Worm (Caenorhabditis elegans) whole organism, late embryonic: Measurements from ENCODE around the gene cpt-3.

Source experiments
- F13H6.1 ChIP-seq: sonication (generic microtip); optimal IDR thresholded peaks from 2 replicates; lab custom pipeline; 2016; ENCODE audit warnings: missing genetic modification characterization, missing compliant biosample characterization
- K09A11.1 ChIP-seq: sonication (generic microtip); optimal IDR thresholded peaks from 2 replicates; lab custom pipeline; 2017; ENCODE audit warnings: antibody characterized with exemption, mild to moderate bottlenecking, missing genetic modification characterization, missing compliant biosample characterization; ENCODE audit not compliant: insufficient read depth
- Y22D7AL.16 ChIP-seq: sonication (generic microtip); optimal IDR thresholded peaks from 2 replicates; lab custom pipeline; 2016; ENCODE audit warnings: missing genetic modification characterization, missing compliant biosample characterization
- ahr-1 ChIP-seq: sonication (generic microtip); optimal IDR thresholded peaks from 2 replicates; lab custom pipeline; 2016; ENCODE audit warnings: missing genetic modification characterization, missing compliant biosample characterization
- ama-1 ChIP-seq: fragments of 150-350 bp; optimal IDR thresholded peaks from 2 replicates; lab custom pipeline; 2014
- ceh-18 ChIP-seq: sonication (generic microtip); optimal IDR thresholded peaks from 2 replicates; lab custom pipeline; 2016; ENCODE audit warnings: missing genetic modification characterization, missing compliant biosample characterization
- ceh-19 ChIP-seq: fragments of 200-800 bp; sonication (Bioruptor generic); optimal IDR thresholded peaks from 2 replicates; lab custom pipeline; 2018; ENCODE audit warnings: mild to moderate bottlenecking, missing genetic modification characterization, missing compliant biosample characterization
- ceh-22 ChIP-seq: sonication (generic microtip); optimal IDR thresholded peaks from 2 replicates; lab custom pipeline; 2017; ENCODE audit warnings: missing biosample characterization, missing genetic modification characterization
- ceh-31 ChIP-seq: sonication (generic microtip); optimal IDR thresholded peaks from 2 replicates; lab custom pipeline; 2016; ENCODE audit warnings: missing genetic modification characterization, missing compliant biosample characterization
- ceh-34 ChIP-seq: sonication (generic microtip); optimal IDR thresholded peaks from 2 replicates; lab custom pipeline; 2016; ENCODE audit warnings: mild to moderate bottlenecking, missing genetic modification characterization, missing compliant biosample characterization
- ceh-45 ChIP-seq: fragments of 200-800 bp; sonication (Bioruptor generic); IDR thresholded peaks from 2 replicates; pipeline ENCODE4 v1.3.6; 2022; ENCODE audit warnings: missing genetic modification reagents, missing genetic modification characterization, missing compliant biosample characterization
- che-1 ChIP-seq: sonication (generic microtip); optimal IDR thresholded peaks from 2 replicates; lab custom pipeline; 2016; ENCODE audit warnings: mild to moderate bottlenecking, missing genetic modification characterization, missing compliant biosample characterization
- dve-1 ChIP-seq: sonication (generic microtip); optimal IDR thresholded peaks from 2 replicates; lab custom pipeline; 2017; ENCODE audit warnings: antibody characterized with exemption, mild to moderate bottlenecking, missing genetic modification characterization, missing compliant biosample characterization
- elt-2 ChIP-seq: sonication (generic microtip); optimal IDR thresholded peaks from 2 replicates; lab custom pipeline; 2016; ENCODE audit warnings: missing genetic modification reagents, missing genetic modification characterization, missing compliant biosample characterization
- ets-4 ChIP-seq: sonication (generic microtip); optimal IDR thresholded peaks from 2 replicates; lab custom pipeline; 2016; ENCODE audit warnings: missing genetic modification characterization, missing compliant biosample characterization
- fax-1 ChIP-seq: sonication (generic microtip); optimal IDR thresholded peaks from 2 replicates; lab custom pipeline; 2016; ENCODE audit warnings: missing genotype, missing genetic modification characterization, missing compliant biosample characterization
- fkh-10 ChIP-seq: fragments of 150-350 bp; optimal IDR thresholded peaks from 2 replicates; lab custom pipeline; 2014; ENCODE audit warnings: missing biosample characterization, missing genetic modification reagents, missing genetic modification characterization
- fkh-6 ChIP-seq: sonication (generic microtip); optimal IDR thresholded peaks from 2 replicates; lab custom pipeline; 2016; ENCODE audit warnings: missing genetic modification characterization, missing compliant biosample characterization
- hlh-30 ChIP-seq: sonication (generic microtip); optimal IDR thresholded peaks from 2 replicates; lab custom pipeline; 2017; ENCODE audit warnings: antibody characterized with exemption, missing genetic modification characterization, missing compliant biosample characterization; ENCODE audit not compliant: insufficient read depth
- lim-6 ChIP-seq: sonication (generic microtip); optimal IDR thresholded peaks from 2 replicates; lab custom pipeline; 2016; ENCODE audit warnings: missing genetic modification characterization, missing compliant biosample characterization
- lin-11 ChIP-seq: fragments of 200-800 bp; sonication (Bioruptor generic); optimal IDR thresholded peaks from 2 replicates; lab custom pipeline; 2018; ENCODE audit warnings: mild to moderate bottlenecking, missing genetic modification characterization, missing compliant biosample characterization
- madf-2 ChIP-seq: sonication (generic microtip); optimal IDR thresholded peaks from 2 replicates; lab custom pipeline; 2017; ENCODE audit warnings: missing genetic modification characterization, missing compliant biosample characterization
- mec-3 ChIP-seq: sonication (generic microtip); optimal IDR thresholded peaks from 2 replicates; lab custom pipeline; 2016; ENCODE audit warnings: borderline replicate concordance, missing genetic modification characterization, missing compliant biosample characterization
- nfya-1 ChIP-seq: sonication (generic microtip); optimal IDR thresholded peaks from 2 replicates; lab custom pipeline; 2017; ENCODE audit warnings: missing genetic modification characterization, mild to moderate bottlenecking, missing compliant biosample characterization, antibody characterized with exemption, moderate library complexity
- npax-4 ChIP-seq: sonication (generic microtip); optimal IDR thresholded peaks from 2 replicates; lab custom pipeline; 2016; ENCODE audit warnings: missing genetic modification characterization, missing compliant biosample characterization
- pag-3 ChIP-seq: sonication (generic microtip); optimal IDR thresholded peaks from 2 replicates; lab custom pipeline; 2016; ENCODE audit warnings: missing compliant biosample characterization, missing genetic modification characterization, borderline replicate concordance
- pat-9 ChIP-seq: fragments of 200-800 bp; sonication (Bioruptor generic); optimal IDR thresholded peaks from 2 replicates; lab custom pipeline; 2018; ENCODE audit warnings: mild to moderate bottlenecking, missing genetic modification characterization, moderate library complexity, missing compliant biosample characterization
- pax-1 ChIP-seq: fragments of 150-350 bp; optimal IDR thresholded peaks from 2 replicates; lab custom pipeline; 2014; ENCODE audit warnings: missing biosample characterization, missing genetic modification characterization
- pha-4 ChIP-seq: fragments of 150-350 bp; optimal IDR thresholded peaks from 2 replicates; lab custom pipeline; 2018; ENCODE audit warnings: missing biosample characterization, missing genetic modification reagents, missing genetic modification characterization
- pqm-1 ChIP-seq: sonication (generic microtip); optimal IDR thresholded peaks from 2 replicates; lab custom pipeline; 2016; ENCODE audit warnings: missing genetic modification characterization, missing compliant biosample characterization
- pros-1 ChIP-seq: fragments of 150-350 bp; optimal IDR thresholded peaks from 2 replicates; lab custom pipeline; 2014; ENCODE audit warnings: missing biosample characterization, missing genetic modification reagents, missing genetic modification characterization
- ref-2 ChIP-seq: sonication (generic microtip); optimal IDR thresholded peaks from 2 replicates; lab custom pipeline; 2016; ENCODE audit warnings: missing genetic modification characterization, missing compliant biosample characterization
- sdc-2 ChIP-seq: sonication (generic microtip); optimal IDR thresholded peaks from 2 replicates; lab custom pipeline; 2016; ENCODE audit warnings: missing genotype, missing genetic modification characterization, missing compliant biosample characterization
- sox-2 ChIP-seq: fragments of 200-800 bp; sonication (Bioruptor generic); IDR thresholded peaks from 2 replicates; pipeline ENCODE4 v1.3.6; 2022; ENCODE audit warnings: missing genetic modification reagents, missing genetic modification characterization, missing compliant biosample characterization
- sox-4 ChIP-seq: sonication (generic microtip); optimal IDR thresholded peaks from 2 replicates; lab custom pipeline; 2017; ENCODE audit warnings: mild to moderate bottlenecking, missing genetic modification characterization, inconsistent platforms, missing compliant biosample characterization
- tbx-7 ChIP-seq: sonication (generic microtip); optimal IDR thresholded peaks from 2 replicates; lab custom pipeline; 2016; ENCODE audit warnings: missing genotype, missing genetic modification characterization, missing compliant biosample characterization
- unc-42 ChIP-seq: sonication (generic microtip); optimal IDR thresholded peaks from 2 replicates; lab custom pipeline; 2016; ENCODE audit warnings: missing genotype, missing genetic modification characterization, missing compliant biosample characterization
- unc-55 ChIP-seq: sonication (generic microtip); optimal IDR thresholded peaks from 2 replicates; lab custom pipeline; 2017; ENCODE audit warnings: missing biosample characterization, missing genetic modification reagents, missing genetic modification characterization
- ztf-16 ChIP-seq: sonication (generic microtip); optimal IDR thresholded peaks from 2 replicates; lab custom pipeline; 2017; ENCODE audit warnings: missing genetic modification characterization, missing compliant biosample characterization

Gene cpt-3

ce11 chrIII:2129377-2129776 lies 46.8 kb downstream of the cpt-3 start:
- no peak for TF ChIP-seq unc-42 (tag; lab: Kevin White, UChicago)
- TF ChIP-seq ets-4 = no peak
- TF ChIP-seq ref-2 = no peak
- TF ChIP-seq ahr-1 = no peak
- no peak for TF ChIP-seq lim-6
- TF ChIP-seq K09A11.1 (tag; lab: Kevin White, UChicago) = no peak
- no peak for TF ChIP-seq pros-1 (tag; lab: Kevin White, UChicago)
- no peak for TF ChIP-seq pqm-1
- TF ChIP-seq ceh-34 (tag; lab: Kevin White, UChicago) = no peak
- no peak for TF ChIP-seq mec-3 (tag; lab: Kevin White, UChicago)
- no peak for TF ChIP-seq ceh-22
- TF ChIP-seq npax-4 (tag; lab: Kevin White, UChicago) = no peak
- no peak for TF ChIP-seq fax-1 (tag; lab: Kevin White, UChicago)
- no peak for TF ChIP-seq che-1 (tag; lab: Kevin White, UChicago)
- no peak for TF ChIP-seq dve-1 (tag; lab: Kevin White, UChicago)
- no peak for TF ChIP-seq ceh-31 (tag; lab: Kevin White, UChicago)
- TF ChIP-seq, all 69 proteins: peak for 0

- peak; percentile 4 for TF ChIP-seq nfya-1 (tag; lab: Kevin White, UChicago)
- TF ChIP-seq elt-2 (tag; lab: Kevin White, UChicago) = no peak
- TF ChIP-seq hlh-30 = peak; percentile 5
- TF ChIP-seq pros-1 (tag; lab: Kevin White, UChicago) = no peak
- TF ChIP-seq ceh-18 (tag; lab: Kevin White, UChicago) = no peak
- no peak for TF ChIP-seq lin-11 (tag; lab: Kevin White, UChicago)
- TF ChIP-seq ceh-31 (tag; lab: Kevin White, UChicago) = peak; percentile 20
- no peak for TF ChIP-seq F13H6.1 (tag; lab: Kevin White, UChicago)
- TF ChIP-seq unc-42 (tag; lab: Kevin White, UChicago) = peak; percentile 15
- no peak for TF ChIP-seq ceh-19 (GFP tag; lab: Kevin White, UChicago)
- no peak for TF ChIP-seq ama-1
- TF ChIP-seq pat-9 (tag; lab: Kevin White, UChicago) = no peak
These were observed 47.4 kb downstream of the cpt-3 start for ce11 chrIII:2129991-2130390.

DNA sequence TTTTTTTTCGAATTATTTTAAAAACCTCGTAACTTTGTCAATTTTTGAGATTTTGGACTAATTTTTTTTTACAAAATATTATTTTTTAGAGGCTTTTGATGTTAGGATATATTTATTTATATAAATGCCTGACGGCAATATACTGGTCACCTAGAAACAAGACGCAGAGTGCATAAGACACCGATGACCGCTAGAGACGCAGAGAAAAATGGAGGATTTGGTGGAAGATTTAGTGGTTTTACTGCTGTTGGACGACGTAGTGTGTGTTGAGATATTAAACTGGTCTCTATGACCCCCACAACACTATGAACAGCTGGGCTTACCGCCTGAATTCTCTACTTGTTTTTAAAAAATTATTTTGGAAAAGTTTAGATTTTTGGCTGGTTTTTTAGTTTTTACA lies 49.4 kb downstream of the cpt-3 start:
- TF ChIP-seq unc-55 (GFP tag; lab: Kevin White, UChicago) (peak; percentile 63), tbx-7 (tag; lab: Kevin White, UChicago) (no peak), nfya-1 (tag; lab: Kevin White, UChicago) (peak; percentile 24)

DNA sequence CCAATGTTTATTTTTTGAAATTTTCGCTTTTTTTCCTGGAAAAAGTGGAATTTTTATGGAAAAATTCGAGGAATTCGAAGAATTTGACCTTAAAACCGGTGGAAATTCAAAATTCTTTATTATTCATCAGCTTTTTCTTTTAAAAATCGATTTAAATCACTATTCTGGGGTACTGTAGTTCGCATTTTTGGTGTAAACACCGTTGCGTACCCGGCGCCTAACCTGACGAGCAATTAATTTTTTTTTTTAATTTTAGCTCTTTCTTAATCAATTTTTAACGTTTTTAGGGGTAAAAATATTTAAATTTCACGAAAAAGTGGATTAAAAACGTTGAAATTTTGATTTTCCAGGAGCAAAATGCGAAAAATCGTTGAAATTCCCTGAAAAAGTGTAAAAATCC lies 51.3 kb downstream of the cpt-3 start:
- no peak for TF ChIP-seq sox-2
- TF ChIP-seq Y22D7AL.16 (tag; lab: Kevin White, UChicago) = no peak
- no peak for TF ChIP-seq ama-1
- TF ChIP-seq pax-1 (tag; lab: Kevin White, UChicago) = no peak
- TF ChIP-seq ceh-19 (GFP tag; lab: Kevin White, UChicago) = no peak
- TF ChIP-seq pha-4 (tag; lab: Kevin White, UChicago) = no peak
- TF ChIP-seq ceh-34 (tag; lab: Kevin White, UChicago) = no peak
- no peak for TF ChIP-seq lim-6
- no peak for TF ChIP-seq fkh-10 (GFP tag; lab: Kevin White, UChicago)
- no peak for TF ChIP-seq sdc-2 (tag; lab: Kevin White, UChicago)
- TF ChIP-seq fkh-6 (tag; lab: Kevin White, UChicago) = no peak
- no peak for TF ChIP-seq sox-4 (tag; lab: Kevin White, UChicago)
- no peak for TF ChIP-seq K09A11.1 (tag; lab: Kevin White, UChicago)
- no peak for TF ChIP-seq ceh-45 (GFP tag; lab: Robert Waterston, UW)
- no peak for TF ChIP-seq pag-3 (tag; lab: Kevin White, UChicago)
- no peak for TF ChIP-seq fax-1 (tag; lab: Kevin White, UChicago)
- no peak for TF ChIP-seq pat-9 (tag; lab: Kevin White, UChicago)
- no peak for TF ChIP-seq madf-2 (tag; lab: Kevin White, UChicago)
- no peak for TF ChIP-seq nfya-1 (tag; lab: Kevin White, UChicago)
- no peak for TF ChIP-seq ztf-16
